Fruit fly (Drosophila melanogaster): Measurements from ENCODE around the gene Srg1.

Srg1 gene

dm6 chr3R:24864719-24865400 is at the start of gene Srg1, which contains the start of gene Elal (continued):
- TF ChIP-seq CG9932 (GFP tag; IDR thresholded peaks at IDR 0.05) (no peak), Atf3 (GFP tag; optimal IDR thresholded peaks at IDR 0.05) (no peak), dmrt99B (tag; optimal IDR thresholded peaks at IDR 0.05) (no peak), PHDP (tag; optimal IDR thresholded peaks at IDR 0.05) (no peak), CG3838 (GFP tag; optimal IDR thresholded peaks at IDR 0.05) (no peak), CG7556 (GFP tag; optimal IDR thresholded peaks at IDR 0.05) (peak; percentile 33), so (GFP tag; IDR thresholded peaks at IDR 0.05) (no peak), Hr39 (optimal IDR thresholded peaks at IDR 0.05) (no peak), ems (GFP tag; optimal IDR thresholded peaks at IDR 0.05) (no peak), Side (GFP tag; optimal IDR thresholded peaks at IDR 0.05) (no peak), CG32767 (GFP tag; IDR thresholded peaks at IDR 0.05) (no peak), wdn (GFP tag; IDR thresholded peaks at IDR 0.05) (0 out of 2 replicates have a peak, but pooled peaks have one; percentile 14), GATAe (GFP tag; conservative IDR thresholded peaks at IDR 0.05) (no peak), kay (GFP tag; optimal IDR thresholded peaks at IDR 0.05) (no peak), CG3163 (GFP tag; optimal IDR thresholded peaks at IDR 0.05) (no peak), oc (tag; optimal IDR thresholded peaks at IDR 0.05) (no peak), jigr1 (GFP tag; IDR thresholded peaks at IDR 0.05) (no peak), CG9817 (tag; optimal IDR thresholded peaks at IDR 0.05) (no peak), CG4854 (GFP tag; optimal IDR thresholded peaks at IDR 0.05) (no peak), slp2 (GFP tag; optimal IDR thresholded peaks at IDR 0.05) (no peak), mam (GFP tag; optimal IDR thresholded peaks at IDR 0.05) (no peak), lov (optimal IDR thresholded peaks at IDR 0.05) (no peak), lov (GFP tag; IDR thresholded peaks at IDR 0.05) (no peak), Chrac-16 (GFP tag; optimal IDR thresholded peaks at IDR 0.05) (peak; percentile 4), Drgx (GFP tag; IDR thresholded peaks at IDR 0.05) (no peak), sqz (GFP tag; optimal IDR thresholded peaks at IDR 0.05) (no peak), ham (GFP tag; IDR thresholded peaks at IDR 0.05) (no peak), schlank (tag; optimal IDR thresholded peaks at IDR 0.05) (no peak), sens (GFP tag) (peak; percentile 88), CG3281 (GFP tag; optimal IDR thresholded peaks at IDR 0.05) (peak; percentile 19), cato (GFP tag; optimal IDR thresholded peaks at IDR 0.05; ENCODE audit: borderline replicate concordance) (no peak), CG11093 (GFP tag; IDR thresholded peaks at IDR 0.05) (no peak), CG9797 (GFP tag; optimal IDR thresholded peaks at IDR 0.05) (no peak), Usf (GFP tag; optimal IDR thresholded peaks at IDR 0.05) (no peak), CG12155 (GFP tag; optimal IDR thresholded peaks at IDR 0.05) (no peak), crc (GFP tag; optimal IDR thresholded peaks at IDR 0.05) (no peak), CG10366 (GFP tag; IDR thresholded peaks at IDR 0.05) (peak; percentile 26; the same call in 1 of the 2 replicates), mirr (GFP tag; optimal IDR thresholded peaks at IDR 0.05) (no peak), Dbx (GFP tag; IDR thresholded peaks at IDR 0.05) (0 out of 3 replicates have a peak, but pooled peaks have one; percentile 19), CG4360 (GFP tag; IDR thresholded peaks at IDR 0.05) (no peak), CG18599 (GFP tag; optimal IDR thresholded peaks at IDR 0.05) (peak; percentile 61), slbo (GFP tag; IDR thresholded peaks at IDR 0.05) (peak; percentile 68; the same call in 1 of the 2 replicates), zfh2 (GFP tag; optimal IDR thresholded peaks at IDR 0.05) (no peak), Eip74EF (GFP tag; optimal IDR thresholded peaks at IDR 0.05) (no peak), CG1603 (tag; optimal IDR thresholded peaks at IDR 0.05) (no peak), NC2β (GFP tag; optimal IDR thresholded peaks at IDR 0.05) (no peak), gfzf (GFP tag; optimal IDR thresholded peaks at IDR 0.05) (no peak), Mrtf (GFP tag; IDR thresholded peaks at IDR 0.05) (no peak), CrebB (tag; optimal IDR thresholded peaks at IDR 0.05) (no peak), Taf1 (GFP tag; IDR thresholded peaks at IDR 0.05) (0 out of 2 replicates have a peak, but pooled peaks have one; percentile 21), CG9876 (GFP tag; optimal IDR thresholded peaks at IDR 0.05) (no peak), Spps (tag; optimal IDR thresholded peaks at IDR 0.05) (no peak)

All from whole organism, embryonic.